Fruit fly (Drosophila melanogaster) whole organism, embryonic: Measurements from ENCODE around the gene CG31687.

ENCODE experiments used
- BEAF-32 ChIP-seq: fragments of 200-800 bp; sonication (Bioruptor generic); optimal IDR thresholded peaks from 3 replicates; lab custom pipeline; 2017; ENCODE audit warnings: missing biosample characterization, missing genetic modification characterization, mild to moderate bottlenecking, moderate library complexity, missing genetic modification reagents
- CG10565 ChIP-seq: fragments of 200-800 bp; sonication (Bioruptor generic); optimal IDR thresholded peaks from 3 replicates; lab custom pipeline; 2016; ENCODE audit warnings: missing biosample characterization, mild to moderate bottlenecking, missing genetic modification characterization
- CG11456 ChIP-seq: fragments of 200-800 bp; sonication (Bioruptor generic); IDR thresholded peaks from 3 replicates; pipeline ENCODE4 v1.3.6; 2022; ENCODE audit warnings: missing biosample characterization, missing genetic modification characterization
- CG11723 ChIP-seq: fragments of 200-800 bp; sonication (Bioruptor generic); optimal IDR thresholded peaks from 2 replicates; lab custom pipeline; 2017; ENCODE audit warnings: missing biosample characterization, mild to moderate bottlenecking, missing genetic modification characterization
- CG12155 ChIP-seq: fragments of 200-800 bp; sonication (Bioruptor generic); optimal IDR thresholded peaks from 3 replicates; lab custom pipeline; 2016; ENCODE audit warnings: missing biosample characterization, missing genetic modification characterization
- CG12659 ChIP-seq: fragments of 200-800 bp; sonication (Bioruptor generic); optimal IDR thresholded peaks from 3 replicates; lab custom pipeline; 2017; ENCODE audit warnings: mild to moderate bottlenecking, missing biosample characterization, missing genetic modification reagents, missing genetic modification characterization
- CG13287 ChIP-seq: fragments of 200-800 bp; sonication (Bioruptor generic); IDR thresholded peaks from 2 replicates; pipeline ENCODE4 v1.3.6; 2022; ENCODE audit warnings: missing biosample characterization, missing genetic modification characterization; ENCODE audit not compliant: partially characterized antibody
- CG13894 ChIP-seq: fragments of 200-800 bp; sonication (Bioruptor generic); optimal IDR thresholded peaks from 3 replicates; lab custom pipeline; 2018; ENCODE audit warnings: missing biosample characterization, mild to moderate bottlenecking, missing genetic modification characterization, moderate library complexity
- CG15514 ChIP-seq: fragments of 200-800 bp; sonication (Bioruptor generic); optimal IDR thresholded peaks from 3 replicates; lab custom pipeline; 2017; ENCODE audit warnings: missing biosample characterization, missing genetic modification characterization, mild to moderate bottlenecking, moderate library complexity, missing genetic modification reagents
- CG17328 ChIP-seq: fragments of 200-800 bp; sonication (Bioruptor generic); IDR thresholded peaks from 2 replicates; pipeline ENCODE4 v1.3.6; 2022; ENCODE audit warnings: missing biosample characterization, missing genetic modification characterization
- CG2712 ChIP-seq: fragments of 200-800 bp; optimal IDR thresholded peaks from 3 replicates; lab custom pipeline; 2019; ENCODE audit warnings: missing biosample characterization, mild to moderate bottlenecking, missing genetic modification characterization, moderate library complexity
- CG5180 ChIP-seq: fragments of 200-800 bp; sonication (Bioruptor generic); optimal IDR thresholded peaks from 3 replicates; lab custom pipeline; 2017; ENCODE audit warnings: missing biosample characterization, missing genetic modification characterization, mild to moderate bottlenecking, moderate library complexity, missing genetic modification reagents
- CG6175 ChIP-seq: fragments of 200-800 bp; sonication (Bioruptor generic); IDR thresholded peaks from 3 replicates; pipeline ENCODE4 v1.3.6; 2022; ENCODE audit warnings: missing biosample characterization, missing genetic modification characterization
- CG6765 ChIP-seq: fragments of 200-800 bp; sonication (Bioruptor generic); optimal IDR thresholded peaks from 3 replicates; lab custom pipeline; 2017; ENCODE audit warnings: missing biosample characterization, mild to moderate bottlenecking, missing genetic modification characterization
- CG6854 ChIP-seq: fragments of 200-800 bp; sonication (Bioruptor generic); optimal IDR thresholded peaks from 3 replicates; lab custom pipeline; 2017; ENCODE audit warnings: missing biosample characterization, mild to moderate bottlenecking, missing genetic modification characterization
- CG7839 ChIP-seq: fragments of 200-800 bp; sonication (Bioruptor generic); optimal IDR thresholded peaks from 3 replicates; lab custom pipeline; 2018; ENCODE audit warnings: missing biosample characterization, mild to moderate bottlenecking, missing genetic modification characterization, moderate library complexity
- CG8290 ChIP-seq, 3 experiments: fragments of 200-800 bp; sonication (Bioruptor generic); optimal IDR thresholded peaks; 2 replicates each; lab custom pipeline; 2016 to 2019; ENCODE audit warnings: missing biosample characterization in 3 of 3, missing genetic modification characterization in 3 of 3, mild to moderate bottlenecking in 2 of 3, moderate library complexity in 1 of 3
- CTCF ChIP-seq: fragments of 200-800 bp; sonication (Bioruptor generic); optimal IDR thresholded peaks from 2 replicates; lab custom pipeline; 2017; ENCODE audit warnings: missing biosample characterization, mild to moderate bottlenecking, missing genetic modification characterization, moderate library complexity
- Deaf1 ChIP-seq: fragments of 200-800 bp; optimal IDR thresholded peaks from 3 replicates; lab custom pipeline; 2019; ENCODE audit warnings: missing biosample characterization, mild to moderate bottlenecking, missing genetic modification characterization, moderate library complexity
- Dll ChIP-seq: fragments of 200-800 bp; sonication (Bioruptor generic); IDR thresholded peaks from 4 replicates; pipeline ENCODE4 v1.3.6; 2022; ENCODE audit warnings: missing biosample characterization, missing genetic modification characterization; ENCODE audit not compliant: partially characterized antibody
- Dp ChIP-seq: fragments of 200-800 bp; sonication (Bioruptor generic); optimal IDR thresholded peaks from 2 replicates; lab custom pipeline; 2018; ENCODE audit warnings: missing biosample characterization, mild to moderate bottlenecking, missing genetic modification characterization, moderate library complexity
- Dref ChIP-seq: fragments of 200-800 bp; sonication (Bioruptor generic); IDR thresholded peaks from 2 replicates; pipeline ENCODE4 v1.3.6; 2022; ENCODE audit warnings: missing biosample characterization, missing genetic modification characterization
- E2f2 ChIP-seq: fragments of 200-800 bp; sonication (Bioruptor generic); IDR thresholded peaks from 2 replicates; pipeline ENCODE4 v1.3.6; 2022; ENCODE audit warnings: missing biosample characterization, missing genetic modification characterization
- Ets65A ChIP-seq: fragments of 200-800 bp; sonication (Bioruptor generic); peaks from one replicate; lab custom pipeline; 2016; ENCODE audit warnings: missing biosample characterization, missing genetic modification characterization
- Ets97D ChIP-seq: fragments of 200-800 bp; sonication (Bioruptor generic); optimal IDR thresholded peaks from 3 replicates; lab custom pipeline; 2016; ENCODE audit warnings: missing biosample characterization, missing genetic modification characterization
- Hr39 ChIP-seq: fragments of >200 bp; optimal IDR thresholded peaks from 2 replicates; lab custom pipeline; 2017
- Med ChIP-seq: fragments of 200-800 bp; sonication (Bioruptor generic); peaks from one replicate; lab custom pipeline; 2016; ENCODE audit warnings: missing biosample characterization, missing genetic modification characterization, mild to moderate bottlenecking, inconsistent platforms, moderate library complexity
- Sry-δ ChIP-seq: fragments of 200-800 bp; sonication (Bioruptor generic); optimal IDR thresholded peaks from 2 replicates; lab custom pipeline; 2016; ENCODE audit warnings: missing biosample characterization, missing genetic modification characterization
- amos ChIP-seq: fragments of 200-800 bp; sonication (Bioruptor generic); IDR thresholded peaks from 2 replicates; pipeline ENCODE4 v1.3.6; 2022; ENCODE audit warnings: missing biosample characterization, missing genetic modification characterization; ENCODE audit not compliant: partially characterized antibody
- az2 ChIP-seq: fragments of 200-800 bp; sonication (Bioruptor generic); optimal IDR thresholded peaks from 3 replicates; lab custom pipeline; 2016; ENCODE audit warnings: missing biosample characterization, missing genetic modification characterization
- br ChIP-seq: fragments of >200 bp; optimal IDR thresholded peaks from 2 replicates; lab custom pipeline; 2017
- chinmo ChIP-seq: fragments of 200-800 bp; sonication (Bioruptor generic); IDR thresholded peaks from 4 replicates; pipeline ENCODE4 v1.3.6; 2022; ENCODE audit warnings: missing biosample characterization, missing genetic modification characterization; ENCODE audit not compliant: partially characterized antibody
- ewg ChIP-seq: fragments of 200-800 bp; sonication (Bioruptor generic); optimal IDR thresholded peaks from 3 replicates; lab custom pipeline; 2017; ENCODE audit warnings: mild to moderate bottlenecking, missing biosample characterization, missing genetic modification reagents, missing genetic modification characterization
- exex ChIP-seq: fragments of 200-800 bp; sonication (Bioruptor generic); optimal IDR thresholded peaks from 4 replicates; lab custom pipeline; 2018; ENCODE audit warnings: missing biosample characterization, mild to moderate bottlenecking, missing genetic modification characterization, moderate library complexity
- hkb ChIP-seq, 2 experiments: fragments of 200-800 bp in 1 of 2; fragments of >200 bp in 1 of 2; sonication (Bioruptor generic) in 1 of 2; IDR thresholded peaks in 1 of 2; optimal IDR thresholded peaks in 1 of 2; 2 replicates each; pipeline versions ENCODE4 v1.3.6 to Lab custom; 2017 to 2022; ENCODE audit warnings: missing biosample characterization in 1 of 2, missing genetic modification characterization in 1 of 2
- phol ChIP-seq: fragments of 200-800 bp; sonication (Bioruptor generic); optimal IDR thresholded peaks from 3 replicates; lab custom pipeline; 2018; ENCODE audit warnings: missing biosample characterization, mild to moderate bottlenecking, missing genetic modification characterization, moderate library complexity
- pzg ChIP-seq: fragments of 200-800 bp; sonication (Bioruptor generic); optimal IDR thresholded peaks from 3 replicates; lab custom pipeline; 2018; ENCODE audit warnings: missing biosample characterization, mild to moderate bottlenecking, missing genetic modification characterization, moderate library complexity
- schlank ChIP-seq: fragments of 200-800 bp; sonication (Bioruptor generic); optimal IDR thresholded peaks from 2 replicates; lab custom pipeline; 2018; ENCODE audit warnings: missing biosample characterization, mild to moderate bottlenecking, missing genetic modification characterization
- scrt ChIP-seq: fragments of 200-800 bp; sonication (Bioruptor generic); optimal IDR thresholded peaks from 2 replicates; lab custom pipeline; 2018; ENCODE audit warnings: missing biosample characterization, mild to moderate bottlenecking, missing genetic modification characterization, moderate library complexity
- sens ChIP-seq: fragments of 200-800 bp; sonication (Bioruptor generic); peaks from one replicate; lab custom pipeline; 2016; ENCODE audit warnings: missing biosample characterization, missing genetic modification characterization
- toy ChIP-seq: fragments of 200-800 bp; sonication (Bioruptor generic); IDR thresholded peaks from 2 replicates; pipeline ENCODE4 v1.3.6; 2022; ENCODE audit warnings: missing biosample characterization, missing genetic modification characterization

CG31687 gene

DNA sequence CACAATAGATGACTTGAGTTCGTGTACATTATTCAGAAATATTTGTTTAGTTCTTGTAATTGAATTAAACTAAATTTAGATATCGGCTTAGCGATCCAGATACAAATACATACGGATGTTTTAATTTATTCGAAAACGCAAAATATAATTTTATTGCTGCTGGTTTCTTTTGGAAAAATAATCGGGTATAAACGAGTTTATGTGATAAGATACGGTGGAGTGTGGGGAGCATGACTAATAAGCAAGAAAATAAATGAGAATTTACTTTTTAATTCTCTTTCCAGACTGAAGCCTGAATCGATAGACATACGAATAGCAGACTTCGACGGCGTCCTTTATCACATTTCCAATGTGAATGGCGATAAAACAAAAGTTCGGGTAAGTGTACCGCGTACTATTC is 30.0 kb upstream of the CG31687 start:
- no peak for TF ChIP-seq amos (GFP tag; lab: Robert Waterston, UW)
- no peak for TF ChIP-seq CG6175
- peak; percentile 56 for TF ChIP-seq exex (tag; lab: Kevin White, UChicago)
- TF ChIP-seq Hr39 = no peak
- no peak for TF ChIP-seq CG6765 (GFP tag; lab: Kevin White, UChicago)
- TF ChIP-seq CG6854 (GFP tag; lab: Kevin White, UChicago) = no peak
- TF ChIP-seq CG10565 (GFP tag; lab: Kevin White, UChicago) = no peak
- TF ChIP-seq, all 482 proteins: peak for 1

DNA sequence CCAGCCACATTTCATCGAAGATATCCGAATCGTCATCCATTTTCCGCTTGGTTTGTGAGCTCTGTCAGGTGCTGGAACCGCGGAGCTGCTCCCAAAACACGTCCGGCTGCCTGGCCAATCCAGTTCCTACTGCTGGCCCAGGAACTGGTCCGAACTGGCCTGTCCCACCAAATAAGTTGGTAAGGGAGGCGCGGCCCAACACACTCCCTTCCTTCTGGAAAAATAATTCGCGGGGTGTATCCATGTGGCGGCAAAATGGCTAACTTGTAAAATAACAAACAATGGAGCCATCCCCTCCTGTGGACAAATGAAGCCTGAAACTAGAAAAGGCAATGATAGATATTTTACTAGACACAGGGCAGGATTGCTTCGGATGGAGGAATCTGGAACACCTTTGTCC is 25.5 kb upstream of the CG31687 start, which contains the start of gene CG15130:
CG15130 (minus strand) TSS at position 101 of the 400 bp plus-strand sequence.
- TF ChIP-seq CG11723 (GFP tag; lab: Kevin White, UChicago) (no peak), Dll (no peak), CG17328 (GFP tag; lab: Robert Waterston, UW) (0 out of 2 replicates have a peak, but pooled peaks have one; percentile 15), br (lab: Kevin White, UChicago) (no peak)

DNA sequence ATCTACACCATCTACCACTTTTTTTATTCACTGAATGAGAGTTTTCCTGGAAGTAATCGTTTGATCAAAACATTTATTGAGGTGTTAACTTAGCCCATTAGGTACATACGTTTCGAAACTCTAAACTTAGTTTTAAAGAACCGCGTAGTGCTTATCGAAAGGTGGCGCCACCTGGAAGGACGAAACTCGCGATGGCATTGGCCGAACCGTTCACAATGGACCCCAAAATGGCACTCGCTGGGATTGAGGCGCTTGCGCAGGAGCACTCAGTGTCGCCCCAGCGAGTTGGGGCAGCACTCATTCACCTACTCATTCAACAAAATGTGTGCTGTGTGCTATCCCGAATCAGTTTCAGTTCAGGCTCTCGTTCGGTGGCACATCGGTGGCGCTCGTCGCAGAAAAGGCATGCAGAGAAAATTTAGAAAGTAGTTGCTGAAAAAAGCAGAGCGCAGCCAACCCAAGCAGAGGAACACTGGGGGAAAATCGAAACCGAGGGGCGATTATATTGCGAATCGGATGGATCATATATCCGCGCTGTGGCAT is 24.1 kb upstream of the CG31687 start, which contains the start of gene CG31688:
CG31688 (plus strand) TSS at position 346 of the 543 bp plus-strand sequence.
- TF ChIP-seq phol (tag; lab: Kevin White, UChicago) (peak; percentile 32), ewg (GFP tag; lab: Kevin White, UChicago) (peak; percentile 100), chinmo (GFP tag; lab: Robert Waterston, UW) (0 out of 4 replicates have a peak, but pooled peaks have one; percentile 61), Med (peak; percentile 59), sens (GFP tag; lab: Kevin White, UChicago) (no peak), CG8290 (GFP tag; optimal IDR thresholded peaks at IDR 0.05; lab: Kevin White, UChicago) (no peak), CG8290 (tag; optimal IDR thresholded peaks at IDR 0.05; lab: Kevin White, UChicago) (peak in 1 of 2 experiments; percentile 13), CG11456 (GFP tag; lab: Robert Waterston, UW) (0 out of 3 replicates have a peak, but pooled peaks have one; percentile 18), CG7839 (tag; lab: Kevin White, UChicago) (no peak), CG15514 (peak; percentile 84), CTCF (peak; percentile 91), CG2712 (tag; lab: Kevin White, UChicago) (peak; percentile 97), hkb (optimal IDR thresholded peaks at IDR 0.05; lab: Kevin White, UChicago) (no peak), hkb (GFP tag; IDR thresholded peaks at IDR 0.05; lab: Robert Waterston, UW) (no peak), Dref (GFP tag; lab: Robert Waterston, UW) (peak; percentile 39), BEAF-32 (peak; percentile 15), toy (no peak), Ets97D (GFP tag; lab: Kevin White, UChicago) (no peak), az2 (GFP tag; lab: Kevin White, UChicago) (no peak), CG13894 (peak; percentile 72), pzg (GFP tag; lab: Kevin White, UChicago) (peak; percentile 60), CG12659 (GFP tag; lab: Kevin White, UChicago) (no peak), CG5180 (GFP tag; lab: Kevin White, UChicago) (peak; percentile 18), Sry-δ (peak; percentile 22), Ets65A (peak; percentile 67), schlank (no peak), Dp (GFP tag; lab: Kevin White, UChicago) (peak; percentile 64), E2f2 (GFP tag; lab: Robert Waterston, UW) (peak; percentile 72), CG12155 (GFP tag; lab: Kevin White, UChicago) (peak; percentile 99), Deaf1 (tag; lab: Kevin White, UChicago) (peak; percentile 72), CG13287 (peak; percentile 13; the same call in 1 of the 2 replicates), scrt (peak; percentile 10), CG17328 (GFP tag; lab: Robert Waterston, UW) (0 out of 2 replicates have a peak, but pooled peaks have one; percentile 28)
